Worm (Caenorhabditis elegans) whole organism, L3 larva: ENCODE measurements around the gene T12D8.9.

Experiments
- R02D3.7 ChIP-seq: fragments of 150-350 bp; optimal IDR thresholded peaks from 2 replicates; lab custom pipeline; 2014; ENCODE audit warnings: missing biosample characterization, missing genetic modification characterization
- ZK546.5 ChIP-seq: sonication (generic microtip); optimal IDR thresholded peaks from 2 replicates; lab custom pipeline; 2017; ENCODE audit warnings: missing biosample characterization, missing genetic modification characterization
- aly-2 ChIP-seq: fragments of 150-350 bp; optimal IDR thresholded peaks from 2 replicates; lab custom pipeline; 2014; ENCODE audit warnings: missing biosample characterization, missing genetic modification characterization
- ama-1 ChIP-seq: fragments of 150-350 bp; optimal IDR thresholded peaks from 2 replicates; lab custom pipeline; 2018
- ceh-16 ChIP-seq: sonication (generic microtip); optimal IDR thresholded peaks from 2 replicates; lab custom pipeline; 2017; ENCODE audit warnings: missing biosample characterization, missing genetic modification characterization
- ceh-82 ChIP-seq: fragments of 150-350 bp; optimal IDR thresholded peaks from 2 replicates; lab custom pipeline; 2014; ENCODE audit warnings: missing biosample characterization, missing genetic modification characterization
- ceh-9 ChIP-seq: sonication (generic microtip); optimal IDR thresholded peaks from 2 replicates; lab custom pipeline; 2018; ENCODE audit warnings: missing biosample characterization, missing genetic modification characterization
- egl-27 ChIP-seq: sonication (generic microtip); optimal IDR thresholded peaks from 4 replicates; lab custom pipeline; 2017; ENCODE audit warnings: missing biosample characterization, missing genetic modification reagents, missing genetic modification characterization
- elt-1 ChIP-seq: fragments of 150-350 bp; optimal IDR thresholded peaks from 2 replicates; lab custom pipeline; 2014; ENCODE audit warnings: missing biosample characterization, missing genetic modification characterization
- elt-2 ChIP-seq: sonication (generic microtip); optimal IDR thresholded peaks from 2 replicates; lab custom pipeline; 2016; ENCODE audit warnings: missing genetic modification reagents, mild to moderate bottlenecking, missing genetic modification characterization, missing compliant biosample characterization
- eor-1 ChIP-seq, 2 experiments: fragments of 150-350 bp; optimal IDR thresholded peaks; 2 replicates each; lab custom pipeline; 2014 to 2018; ENCODE audit warnings: missing biosample characterization in 2 of 2, missing genetic modification characterization in 2 of 2
- fkh-2 ChIP-seq: fragments of 150-350 bp; optimal IDR thresholded peaks from 2 replicates; lab custom pipeline; 2014; ENCODE audit warnings: missing biosample characterization, missing genetic modification reagents, missing genetic modification characterization
- fos-1 ChIP-seq: fragments of 150-350 bp; optimal IDR thresholded peaks from 2 replicates; lab custom pipeline; 2014; ENCODE audit warnings: missing biosample characterization, missing genetic modification characterization
- jun-1 ChIP-seq: fragments of 150-350 bp; optimal IDR thresholded peaks from 2 replicates; lab custom pipeline; 2014; ENCODE audit warnings: missing biosample characterization, missing genetic modification reagents, missing genetic modification characterization
- lin-15B ChIP-seq: fragments of 150-350 bp; optimal IDR thresholded peaks from 2 replicates; lab custom pipeline; 2014; ENCODE audit warnings: missing biosample characterization, missing genetic modification characterization
- lin-39 ChIP-seq: fragments of 150-350 bp; optimal IDR thresholded peaks from 2 replicates; lab custom pipeline; 2018; ENCODE audit warnings: missing biosample characterization, missing genetic modification reagents, missing genetic modification characterization
- mml-1 ChIP-seq: fragments of 150-350 bp; sonication (generic microtip); optimal IDR thresholded peaks from 3 replicates; lab custom pipeline; 2014; ENCODE audit warnings: missing biosample characterization, missing genetic modification characterization
- nfya-1 ChIP-seq: sonication (generic microtip); optimal IDR thresholded peaks from 2 replicates; lab custom pipeline; 2017; ENCODE audit warnings: missing genetic modification characterization, mild to moderate bottlenecking, missing compliant biosample characterization, antibody characterized with exemption, moderate library complexity; ENCODE audit not compliant: insufficient read depth
- nhr-11 ChIP-seq: fragments of 150-350 bp; optimal IDR thresholded peaks from 2 replicates; lab custom pipeline; 2014; ENCODE audit warnings: missing biosample characterization, missing genetic modification characterization
- nhr-12 ChIP-seq: fragments of 150-350 bp; optimal IDR thresholded peaks from 2 replicates; lab custom pipeline; 2014; ENCODE audit warnings: missing biosample characterization, missing genetic modification characterization
- nhr-23 ChIP-seq: fragments of 150-350 bp; optimal IDR thresholded peaks from 2 replicates; lab custom pipeline; 2014; ENCODE audit warnings: missing biosample characterization, missing genetic modification reagents, missing genetic modification characterization
- nhr-28 ChIP-seq: fragments of 150-350 bp; optimal IDR thresholded peaks from 2 replicates; lab custom pipeline; 2014; ENCODE audit warnings: missing biosample characterization, missing genetic modification characterization
- nhr-43 ChIP-seq: sonication (generic microtip); optimal IDR thresholded peaks from 2 replicates; lab custom pipeline; 2016; ENCODE audit warnings: mild to moderate bottlenecking, missing genetic modification characterization, missing compliant biosample characterization; ENCODE audit not compliant: poor library complexity, severe bottlenecking
- nhr-67 ChIP-seq: fragments of 150-350 bp; optimal IDR thresholded peaks from 2 replicates; lab custom pipeline; 2014; ENCODE audit warnings: missing biosample characterization, missing genetic modification characterization
- nhr-76 ChIP-seq: fragments of 150-350 bp; sonication (generic microtip); optimal IDR thresholded peaks from 5 replicates; lab custom pipeline; 2014; ENCODE audit warnings: missing biosample characterization, missing genetic modification characterization
- nhr-77 ChIP-seq: fragments of 150-350 bp; optimal IDR thresholded peaks from 2 replicates; lab custom pipeline; 2014; ENCODE audit warnings: missing biosample characterization, missing genetic modification characterization
- pha-4 ChIP-seq: fragments of 150-350 bp; optimal IDR thresholded peaks from 2 replicates; lab custom pipeline; 2014; ENCODE audit warnings: missing biosample characterization, missing genetic modification reagents, missing genetic modification characterization
- pqm-1 ChIP-seq: fragments of 150-350 bp; optimal IDR thresholded peaks from 2 replicates; lab custom pipeline; 2017; ENCODE audit warnings: missing biosample characterization, missing genetic modification characterization, inconsistent platforms
- sea-2 ChIP-seq: fragments of 150-350 bp; sonication (generic microtip); optimal IDR thresholded peaks from 4 replicates; lab custom pipeline; 2014; ENCODE audit warnings: missing biosample characterization, missing genetic modification reagents, missing genetic modification characterization
- skn-1 ChIP-seq: fragments of 150-350 bp; optimal IDR thresholded peaks from 2 replicates; lab custom pipeline; 2014; ENCODE audit warnings: missing biosample characterization, missing genetic modification characterization
- snpc-4 ChIP-seq: fragments of 150-350 bp; optimal IDR thresholded peaks from 2 replicates; lab custom pipeline; 2014; ENCODE audit warnings: missing biosample characterization, missing genetic modification characterization
- tbx-2 ChIP-seq: sonication (generic microtip); optimal IDR thresholded peaks from 2 replicates; lab custom pipeline; 2016; ENCODE audit warnings: mild to moderate bottlenecking, missing genetic modification characterization, missing compliant biosample characterization
- unc-62 ChIP-seq: fragments of 150-350 bp; sonication (generic microtip); optimal IDR thresholded peaks from 4 replicates; lab custom pipeline; 2014; ENCODE audit warnings: missing biosample characterization, missing genetic modification reagents, missing genetic modification characterization
- zag-1 ChIP-seq: fragments of 150-350 bp; optimal IDR thresholded peaks from 2 replicates; lab custom pipeline; 2014; ENCODE audit warnings: missing biosample characterization, missing genetic modification characterization
- ztf-11 ChIP-seq: fragments of 150-350 bp; optimal IDR thresholded peaks from 2 replicates; lab custom pipeline; 2014; ENCODE audit warnings: missing biosample characterization, missing genetic modification characterization

T12D8.9 gene

ce11 chrIII:13581727-13582126 is 35.2 kb upstream of the T12D8.9 start:
- TF ChIP-seq nhr-11 (tag; lab: Kevin White, UChicago) (no peak), nhr-23 (tag; lab: Kevin White, UChicago) (no peak), sea-2 (no peak), nhr-76 (tag; lab: Kevin White, UChicago) (no peak), ama-1 (lab: Kevin White, UChicago) (no peak), nhr-43 (tag; lab: Kevin White, UChicago) (no peak), pha-4 (tag; lab: Kevin White, UChicago) (no peak), egl-27 (tag; lab: Kevin White, UChicago) (no peak), R02D3.7 (tag; lab: Kevin White, UChicago) (no peak), fos-1 (no peak), skn-1 (tag; lab: Kevin White, UChicago) (no peak), snpc-4 (tag; lab: Kevin White, UChicago) (no peak), ceh-16 (no peak), lin-15B (tag; lab: Kevin White, UChicago) (no peak), ZK546.5 (no peak), ceh-82 (tag; lab: Kevin White, UChicago) (no peak), nhr-67 (tag; lab: Kevin White, UChicago) (no peak), fkh-2 (tag; lab: Kevin White, UChicago) (no peak), nhr-28 (no peak), jun-1 (tag; lab: Kevin White, UChicago) (no peak)
- TF ChIP-seq, all 47 proteins: peak for 0

- no peak for TF ChIP-seq fos-1
These were observed 16.6 kb upstream of the T12D8.9 start for ce11 chrIII:13600254-13600653.

- TF ChIP-seq eor-1 (tag; optimal IDR thresholded peaks at IDR 0.05; lab: Kevin White, UChicago) (no peak), lin-39 (tag; lab: Kevin White, UChicago) (no peak), skn-1 (tag; lab: Kevin White, UChicago) (no peak), unc-62 (GFP tag; lab: Kevin White, UChicago) (no peak), elt-2 (no peak), aly-2 (no peak), tbx-2 (tag; lab: Kevin White, UChicago) (no peak), nfya-1 (no peak), ama-1 (lab: Kevin White, UChicago) (no peak), nhr-11 (tag; lab: Kevin White, UChicago) (no peak), nhr-43 (tag; lab: Kevin White, UChicago) (no peak), nhr-12 (no peak), elt-1 (tag; lab: Kevin White, UChicago) (no peak)
These were observed 12.1 kb upstream of the T12D8.9 start for ce11 chrIII:13604834-13605233.

- TF ChIP-seq pqm-1 (tag; lab: Kevin White, UChicago) = peak; percentile 98
- TF ChIP-seq jun-1 (tag; lab: Kevin White, UChicago) = peak; percentile 48
- no peak for TF ChIP-seq eor-1 (tag; optimal IDR thresholded peaks at IDR 0.05; lab: Kevin White, UChicago)
- TF ChIP-seq zag-1 = no peak
- peak; percentile 97 for TF ChIP-seq elt-2
- TF ChIP-seq pha-4 (tag; lab: Kevin White, UChicago) = peak; percentile 62
- peak; percentile 8 for TF ChIP-seq skn-1 (tag; lab: Kevin White, UChicago)
These were observed 10.8 kb upstream of the T12D8.9 start, which contains the start of gene act-5 for ce11 chrIII:13606016-13606530. act-5 (minus strand) TSS chrIII:13606066.

ce11 chrIII:13606865-13607264 is 10.0 kb upstream of the T12D8.9 start:
- no peak for TF ChIP-seq ztf-11
- TF ChIP-seq eor-1 (tag; optimal IDR thresholded peaks at IDR 0.05; lab: Kevin White, UChicago) = no peak
- TF ChIP-seq pqm-1 (tag; lab: Kevin White, UChicago) = peak; percentile 56
- no peak for TF ChIP-seq ceh-16
- TF ChIP-seq skn-1 (tag; lab: Kevin White, UChicago) = no peak
- TF ChIP-seq zag-1 = no peak
- TF ChIP-seq nhr-77 = no peak
- no peak for TF ChIP-seq mml-1 (tag; lab: Kevin White, UChicago)
- no peak for TF ChIP-seq nfya-1
- TF ChIP-seq ceh-9 = no peak
- TF ChIP-seq elt-2 = peak; percentile 51
- TF ChIP-seq ceh-82 (tag; lab: Kevin White, UChicago) = no peak
